Worm (Caenorhabditis elegans): ENCODE measurements around the gene srx-56.

ce11 chrV:7389771-7390170 is 15.6 kb downstream of the srx-56 start, which contains the start of gene C02H6.1:
- TF ChIP-seq elt-1 (tag; optimal IDR thresholded peaks at IDR 0.05) (no peak), lsy-2 (tag; optimal IDR thresholded peaks at IDR 0.05) (no peak), mdl-1 (tag; optimal IDR thresholded peaks at IDR 0.05) (no peak), fos-1 (tag; optimal IDR thresholded peaks at IDR 0.05) (no peak), nhr-12 (tag; optimal IDR thresholded peaks at IDR 0.05) (no peak), elt-3 (tag; optimal IDR thresholded peaks at IDR 0.05) (no peak), ama-1 (optimal IDR thresholded peaks at IDR 0.05) (no peak), nhr-11 (tag; optimal IDR thresholded peaks at IDR 0.05) (no peak), ZK546.5 (tag; optimal IDR thresholded peaks at IDR 0.05) (no peak), nhr-23 (tag; optimal IDR thresholded peaks at IDR 0.05) (no peak), nhr-25 (tag; optimal IDR thresholded peaks at IDR 0.05) (no peak), crh-2 (tag; optimal IDR thresholded peaks at IDR 0.05) (no peak), sma-9 (GFP tag; optimal IDR thresholded peaks at IDR 0.05) (no peak), sma-9 (tag; optimal IDR thresholded peaks at IDR 0.05) (no peak), nhr-237 (tag; optimal IDR thresholded peaks at IDR 0.05) (no peak)
